Fruit fly (Drosophila melanogaster) whole organism, adult: ENCODE measurements around the gene CG4619.

Source experiments
- CG11617 ChIP-seq: fragments of 200-800 bp; sonication (Bioruptor generic); optimal IDR thresholded peaks from 2 replicates; lab custom pipeline; 2017; ENCODE audit warnings: mild to moderate bottlenecking, missing biosample characterization, missing genetic modification reagents, missing genetic modification characterization
- CG14711 ChIP-seq: fragments of 200-800 bp; sonication (Bioruptor generic); optimal IDR thresholded peaks from 2 replicates; lab custom pipeline; 2018; ENCODE audit warnings: missing biosample characterization, mild to moderate bottlenecking, missing genetic modification characterization, moderate library complexity
- CG1620 ChIP-seq: fragments of 200-800 bp; sonication (Bioruptor generic); optimal IDR thresholded peaks from 2 replicates; lab custom pipeline; 2016; ENCODE audit warnings: missing biosample characterization, missing genetic modification characterization
- CG7045 ChIP-seq: fragments of 200-800 bp; sonication (Bioruptor generic); optimal IDR thresholded peaks from 2 replicates; lab custom pipeline; 2017; ENCODE audit warnings: missing biosample characterization, mild to moderate bottlenecking, missing genetic modification characterization
- CG7101 ChIP-seq: fragments of 200-800 bp; sonication (Bioruptor generic); optimal IDR thresholded peaks from 2 replicates; lab custom pipeline; 2018; ENCODE audit warnings: missing biosample characterization, mild to moderate bottlenecking, missing genetic modification characterization, moderate library complexity
- Hr96 ChIP-seq: fragments of 200-800 bp; sonication (Bioruptor generic); optimal IDR thresholded peaks from 2 replicates; lab custom pipeline; 2016; ENCODE audit warnings: missing biosample characterization, missing genetic modification characterization
- Mnt ChIP-seq: fragments of 200-800 bp; sonication (Bioruptor generic); optimal IDR thresholded peaks from 2 replicates; lab custom pipeline; 2016; ENCODE audit warnings: missing biosample characterization, mild to moderate bottlenecking, missing genetic modification characterization
- bab1 ChIP-seq: fragments of 200-800 bp; sonication (Bioruptor generic); optimal IDR thresholded peaks from 3 replicates; lab custom pipeline; 2019; ENCODE audit warnings: missing biosample characterization, mild to moderate bottlenecking, missing genetic modification characterization, moderate library complexity
- cnc ChIP-seq, 2 experiments: fragments of >200 bp; optimal IDR thresholded peaks; 2 replicates each; lab custom pipeline; 2017
- kay ChIP-seq: fragments of 200-800 bp; sonication (Bioruptor generic); peaks from one replicate; lab custom pipeline; 2016; ENCODE audit warnings: missing biosample characterization, missing genetic modification characterization, borderline replicate concordance
- toe ChIP-seq: fragments of 200-800 bp; sonication (Bioruptor generic); optimal IDR thresholded peaks from 2 replicates; lab custom pipeline; 2016; ENCODE audit warnings: missing biosample characterization, missing genetic modification characterization

dm6 chr2L:9908468-9908967, 30.1 kb upstream of the CG4619 start, which contains the start of gene CG13124:
- TF ChIP-seq toe (no peak), CG14711 (tag; lab: Kevin White, UChicago) (peak; percentile 91), bab1 (no peak), cnc (optimal IDR thresholded peaks at IDR 0.05; lab: Kevin White, UChicago) (no peak), CG1620 (GFP tag; lab: Kevin White, UChicago) (no peak), CG11617 (no peak), kay (no peak), Hr96 (GFP tag; lab: Kevin White, UChicago) (peak; percentile 6), CG7101 (peak; percentile 31), CG7045 (no peak), Mnt (GFP tag; lab: Kevin White, UChicago) (peak; percentile 46)
